Worm (Caenorhabditis elegans) whole organism, L4 larva: ENCODE data around the gene Y52E8A.2.

Source experiments
- T26A8.4 ChIP-seq: fragments of 200-800 bp; sonication (Bioruptor generic); IDR thresholded peaks from 2 replicates; pipeline ENCODE4 v1.3.6; 2022; ENCODE audit warnings: missing genetic modification characterization, missing compliant biosample characterization
- ceh-62 ChIP-seq: sonication (generic microtip); optimal IDR thresholded peaks from 2 replicates; lab custom pipeline; 2017; ENCODE audit warnings: missing biosample characterization, missing genetic modification characterization
- ceh-82 ChIP-seq: sonication (generic microtip); optimal IDR thresholded peaks from 2 replicates; lab custom pipeline; 2017; ENCODE audit warnings: missing biosample characterization, missing genetic modification characterization
- lin-29 ChIP-seq: fragments of 200-800 bp; sonication (Bioruptor generic); IDR thresholded peaks from 2 replicates; pipeline ENCODE4 v1.3.6; 2022; ENCODE audit warnings: missing genetic modification reagents, missing genetic modification characterization, missing compliant biosample characterization
- unc-62 ChIP-seq, 3 experiments: fragments of 150-350 bp in 1 of 3; sonication (generic microtip); optimal IDR thresholded peaks in 2 of 3; peaks in 1 of 3; 1 replicate in 1 of 3; 2 replicates in 2 of 3; lab custom pipeline; 2014 to 2017; ENCODE audit warnings: missing biosample characterization in 3 of 3, missing genetic modification characterization in 3 of 3, missing genetic modification reagents in 3 of 3, missing genotype in 1 of 3

DNA sequence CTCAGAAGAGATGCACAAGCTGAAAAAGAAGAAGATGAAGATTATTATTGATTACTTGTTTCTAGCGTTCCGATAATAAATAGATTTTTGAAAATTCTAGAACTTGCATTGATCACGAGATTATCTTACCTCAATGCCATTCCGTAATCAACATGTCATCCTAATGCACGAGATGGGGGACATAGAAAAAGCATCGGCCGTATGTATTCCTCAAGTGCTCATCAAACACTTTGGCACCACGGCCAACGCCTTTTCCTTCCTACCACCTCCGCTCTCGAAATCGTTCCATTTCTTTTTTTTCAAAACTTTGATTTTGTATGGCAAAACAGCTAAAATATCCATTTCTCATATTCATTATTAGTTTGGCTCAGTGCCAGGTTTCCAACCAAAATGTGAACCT is 38.1 kb downstream of the Y52E8A.2 start, which contains the start of gene lat-2:
- TF ChIP-seq ceh-62 (tag; lab: Kevin White, UChicago), result no peak
- TF ChIP-seq unc-62 (GFP tag; optimal IDR thresholded peaks at IDR 0.05 in 1 of 2; lab: Kevin White, UChicago), result peak in 1 of 2 experiments; percentile 67
- no peak for TF ChIP-seq unc-62 (tag; optimal IDR thresholded peaks at IDR 0.05; lab: Kevin White, UChicago)
- no peak for TF ChIP-seq lin-29 (GFP tag; lab: Robert Waterston, UW)
- TF ChIP-seq ceh-82 (tag; lab: Kevin White, UChicago), result no peak
- no peak for TF ChIP-seq T26A8.4 (GFP tag; lab: Robert Waterston, UW)
